Fruit fly (Drosophila melanogaster): ENCODE data around the gene CG5906.

DNA sequence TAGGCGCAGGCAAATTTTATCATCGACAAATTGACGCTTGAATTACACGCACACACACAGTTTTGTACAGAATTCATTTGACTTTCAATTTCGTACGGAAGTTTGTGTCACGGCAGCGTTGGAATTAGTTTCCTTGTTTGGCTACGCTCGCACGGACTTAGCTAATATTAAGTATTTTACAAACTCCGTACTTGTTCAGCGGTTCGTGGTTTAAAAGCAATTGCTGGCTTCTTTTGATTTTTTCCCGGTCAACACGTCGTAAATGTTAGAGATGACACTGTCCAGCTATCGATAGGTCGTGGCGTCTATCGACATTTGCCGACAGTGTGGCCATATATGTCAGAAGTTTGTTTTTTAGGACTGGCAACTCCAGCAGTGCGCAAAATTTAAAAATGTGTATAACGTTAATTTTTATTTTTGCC, 37.8 kb downstream of the CG5906 start, which contains the start of gene CycA:
- TF ChIP-seq usp (GFP tag; optimal IDR thresholded peaks at IDR 0.05) (no peak), h (GFP tag; optimal IDR thresholded peaks at IDR 0.05) (peak; percentile 6), Vsx2 (GFP tag; optimal IDR thresholded peaks at IDR 0.05; ENCODE audit: partially characterized antibody) (peak; percentile 22), Sp1 (GFP tag; optimal IDR thresholded peaks at IDR 0.05) (no peak), woc (GFP tag; optimal IDR thresholded peaks at IDR 0.05) (no peak), Abd-B (GFP tag; optimal IDR thresholded peaks at IDR 0.05) (no peak), CG9705 (GFP tag; optimal IDR thresholded peaks at IDR 0.05) (no peak), dl (GFP tag; optimal IDR thresholded peaks at IDR 0.05; ENCODE audit: insufficient read depth in 1 of 2, partially characterized antibody in 2 of 2) (no peak), psq (GFP tag; optimal IDR thresholded peaks at IDR 0.05) (no peak), N (GFP tag; optimal IDR thresholded peaks at IDR 0.05) (no peak), fru (GFP tag; optimal IDR thresholded peaks at IDR 0.05) (no peak)
